Fruit fly (Drosophila melanogaster) whole organism, embryonic: ENCODE data around the gene CG5886.
A peak's percentile ranks its signal among the peaks of the same experiment; 100 is the strongest.

Experiments used
- Asciz ChIP-seq: fragments of 200-800 bp; sonication (Bioruptor generic); optimal IDR thresholded peaks from 2 replicates; lab custom pipeline; 2017; ENCODE audit warnings: missing biosample characterization, mild to moderate bottlenecking, missing genetic modification characterization, missing genetic modification reagents
- CG10147 ChIP-seq: fragments of 200-800 bp; sonication (Bioruptor generic); optimal IDR thresholded peaks from 2 replicates; lab custom pipeline; 2019; ENCODE audit warnings: missing biosample characterization, mild to moderate bottlenecking, missing genetic modification characterization, moderate library complexity
- CG10267 ChIP-seq: fragments of 200-800 bp; sonication (Bioruptor generic); optimal IDR thresholded peaks from 2 replicates; lab custom pipeline; 2018; ENCODE audit warnings: missing biosample characterization, mild to moderate bottlenecking, missing genetic modification characterization, moderate library complexity
- CG10565 ChIP-seq: fragments of 200-800 bp; sonication (Bioruptor generic); optimal IDR thresholded peaks from 3 replicates; lab custom pipeline; 2016; ENCODE audit warnings: missing biosample characterization, mild to moderate bottlenecking, missing genetic modification characterization
- CG11696 ChIP-seq: fragments of 200-800 bp; sonication (Bioruptor generic); IDR thresholded peaks from 2 replicates; pipeline ENCODE4 v1.3.6; 2022; ENCODE audit warnings: missing biosample characterization, missing genetic modification characterization
- CG13296 ChIP-seq: fragments of 200-800 bp; sonication (Bioruptor generic); optimal IDR thresholded peaks from 3 replicates; lab custom pipeline; 2018; ENCODE audit warnings: missing biosample characterization, mild to moderate bottlenecking, missing genetic modification characterization
- CG13775 ChIP-seq: fragments of 200-800 bp; sonication (Bioruptor generic); optimal IDR thresholded peaks from 3 replicates; lab custom pipeline; 2017; ENCODE audit warnings: missing biosample characterization, mild to moderate bottlenecking, missing genetic modification characterization
- CG16813 ChIP-seq: fragments of 200-800 bp; sonication (Bioruptor generic); IDR thresholded peaks from 3 replicates; pipeline ENCODE4 v1.3.6; 2022; ENCODE audit warnings: missing biosample characterization, missing genetic modification characterization; ENCODE audit not compliant: partially characterized antibody
- CG17385 ChIP-seq: fragments of 200-800 bp; sonication (Bioruptor generic); optimal IDR thresholded peaks from 3 replicates; lab custom pipeline; 2018; ENCODE audit warnings: missing biosample characterization, mild to moderate bottlenecking, missing genetic modification characterization
- CG18619 ChIP-seq: fragments of 200-800 bp; sonication (Bioruptor generic); optimal IDR thresholded peaks from 3 replicates; lab custom pipeline; 2017; ENCODE audit warnings: missing biosample characterization, mild to moderate bottlenecking, missing genetic modification characterization
- CG2712 ChIP-seq: fragments of 200-800 bp; optimal IDR thresholded peaks from 3 replicates; lab custom pipeline; 2019; ENCODE audit warnings: missing biosample characterization, mild to moderate bottlenecking, missing genetic modification characterization, moderate library complexity
- CG34376 ChIP-seq: fragments of 200-800 bp; sonication (Bioruptor generic); optimal IDR thresholded peaks from 2 replicates; lab custom pipeline; 2018; ENCODE audit warnings: missing biosample characterization, mild to moderate bottlenecking, missing genetic modification characterization
- CG3838 ChIP-seq: fragments of 200-800 bp; sonication (Bioruptor generic); optimal IDR thresholded peaks from 3 replicates; lab custom pipeline; 2016; ENCODE audit warnings: missing biosample characterization, missing genetic modification characterization
- CG4617 ChIP-seq: fragments of 200-800 bp; sonication (Bioruptor generic); optimal IDR thresholded peaks from 3 replicates; lab custom pipeline; 2016; ENCODE audit warnings: missing biosample characterization, missing genetic modification characterization, borderline replicate concordance
- CG6813 ChIP-seq: fragments of 200-800 bp; sonication (Bioruptor generic); optimal IDR thresholded peaks from 2 replicates; lab custom pipeline; 2017; ENCODE audit warnings: missing biosample characterization, missing genetic modification characterization, mild to moderate bottlenecking, moderate library complexity, missing genetic modification reagents
- CG7839 ChIP-seq: fragments of 200-800 bp; sonication (Bioruptor generic); optimal IDR thresholded peaks from 3 replicates; lab custom pipeline; 2018; ENCODE audit warnings: missing biosample characterization, mild to moderate bottlenecking, missing genetic modification characterization, moderate library complexity
- CG7987 ChIP-seq: fragments of 200-800 bp; sonication (Bioruptor generic); optimal IDR thresholded peaks from 2 replicates; lab custom pipeline; 2018; ENCODE audit warnings: missing biosample characterization, mild to moderate bottlenecking, missing genetic modification characterization, moderate library complexity
- CG9932 ChIP-seq: fragments of 200-800 bp; sonication (Bioruptor generic); IDR thresholded peaks from 2 replicates; pipeline ENCODE4 v1.3.6; 2022; ENCODE audit warnings: missing biosample characterization, missing genetic modification characterization
- Deaf1 ChIP-seq: fragments of 200-800 bp; optimal IDR thresholded peaks from 3 replicates; lab custom pipeline; 2019; ENCODE audit warnings: missing biosample characterization, mild to moderate bottlenecking, missing genetic modification characterization, moderate library complexity
- Dip2 ChIP-seq: fragments of 200-800 bp; sonication (Bioruptor generic); IDR thresholded peaks from 2 replicates; pipeline ENCODE4 v1.3.6; 2022; ENCODE audit warnings: missing biosample characterization, missing genetic modification characterization
- Dip3 ChIP-seq: fragments of 200-800 bp; sonication (Bioruptor generic); optimal IDR thresholded peaks from 3 replicates; lab custom pipeline; 2016; ENCODE audit warnings: missing biosample characterization, missing genetic modification characterization
- Doc3 ChIP-seq: fragments of 200-800 bp; sonication (Bioruptor generic); IDR thresholded peaks from 3 replicates; pipeline ENCODE4 v1.3.6; 2022; ENCODE audit warnings: missing biosample characterization, missing genetic modification characterization; ENCODE audit not compliant: partially characterized antibody
- Ets65A ChIP-seq: fragments of 200-800 bp; sonication (Bioruptor generic); peaks from one replicate; lab custom pipeline; 2016; ENCODE audit warnings: missing biosample characterization, missing genetic modification characterization
- Fer2 ChIP-seq: fragments of 200-800 bp; sonication (Bioruptor generic); optimal IDR thresholded peaks from 2 replicates; lab custom pipeline; 2018; ENCODE audit warnings: missing biosample characterization, mild to moderate bottlenecking, missing genetic modification characterization, moderate library complexity
- Hr39 ChIP-seq: fragments of >200 bp; optimal IDR thresholded peaks from 2 replicates; lab custom pipeline; 2017
- Hsf ChIP-seq: fragments of 200-800 bp; sonication (Bioruptor generic); optimal IDR thresholded peaks from 3 replicates; lab custom pipeline; 2016; ENCODE audit warnings: missing biosample characterization, missing genetic modification characterization
- MBD-R2 ChIP-seq: fragments of 200-800 bp; sonication (Bioruptor generic); IDR thresholded peaks from 2 replicates; pipeline ENCODE4 v1.3.6; 2022; ENCODE audit warnings: missing biosample characterization, missing genetic modification characterization
- NfI ChIP-seq: fragments of 200-800 bp; sonication (Bioruptor generic); optimal IDR thresholded peaks from 3 replicates; lab custom pipeline; 2018; ENCODE audit warnings: missing biosample characterization, mild to moderate bottlenecking, missing genetic modification characterization, moderate library complexity
- Ravus ChIP-seq: fragments of 200-800 bp; sonication (Bioruptor generic); IDR thresholded peaks from 2 replicates; pipeline ENCODE4 v1.3.6; 2022; ENCODE audit warnings: missing biosample characterization, missing genetic modification characterization
- Sox100B ChIP-seq: fragments of 200-800 bp; sonication (Bioruptor generic); optimal IDR thresholded peaks from 3 replicates; lab custom pipeline; 2018; ENCODE audit warnings: missing biosample characterization, mild to moderate bottlenecking, missing genetic modification characterization
- Stat92E ChIP-seq, 3 experiments: fragments of >200 bp in 2 of 3; fragments of 200-800 bp in 1 of 3; sonication (Bioruptor generic) in 1 of 3; optimal IDR thresholded peaks; 2 replicates each; lab custom pipeline; 2017 to 2019; ENCODE audit warnings: missing biosample characterization in 3 of 3, missing genetic modification characterization in 3 of 3, mild to moderate bottlenecking in 1 of 3, moderate library complexity in 1 of 3
- Vsx1 ChIP-seq: fragments of 200-800 bp; sonication (Bioruptor generic); optimal IDR thresholded peaks from 2 replicates; lab custom pipeline; 2017; ENCODE audit warnings: missing biosample characterization, mild to moderate bottlenecking, missing genetic modification characterization, missing genetic modification reagents
- abd-A ChIP-seq: fragments of 200-800 bp; sonication (Bioruptor generic); optimal IDR thresholded peaks from 3 replicates; lab custom pipeline; 2019; ENCODE audit warnings: missing biosample characterization, mild to moderate bottlenecking, missing genetic modification characterization, moderate library complexity
- ara ChIP-seq: fragments of 200-800 bp; sonication (Bioruptor generic); IDR thresholded peaks from 2 replicates; pipeline ENCODE4 v1.3.6; 2022; ENCODE audit warnings: missing biosample characterization, missing genetic modification characterization
- bbx ChIP-seq: fragments of 200-800 bp; sonication (Bioruptor generic); IDR thresholded peaks from 2 replicates; pipeline ENCODE4 v1.3.6; 2022; ENCODE audit warnings: missing biosample characterization, missing genetic modification characterization; ENCODE audit not compliant: partially characterized antibody
- bcd ChIP-seq: fragments of 200-800 bp; sonication (Bioruptor generic); optimal IDR thresholded peaks from 2 replicates; lab custom pipeline; 2017; ENCODE audit warnings: missing biosample characterization, mild to moderate bottlenecking, missing genetic modification characterization
- caup ChIP-seq: fragments of 200-800 bp; sonication (Bioruptor generic); optimal IDR thresholded peaks from 3 replicates; lab custom pipeline; 2017; ENCODE audit warnings: missing biosample characterization, mild to moderate bottlenecking, missing genetic modification characterization, moderate library complexity; ENCODE audit not compliant: severe bottlenecking
- chinmo ChIP-seq: fragments of 200-800 bp; sonication (Bioruptor generic); IDR thresholded peaks from 4 replicates; pipeline ENCODE4 v1.3.6; 2022; ENCODE audit warnings: missing biosample characterization, missing genetic modification characterization; ENCODE audit not compliant: partially characterized antibody
- cwo ChIP-seq: fragments of 200-800 bp; sonication (Bioruptor generic); optimal IDR thresholded peaks from 3 replicates; lab custom pipeline; 2017; ENCODE audit warnings: missing biosample characterization, missing genetic modification characterization, mild to moderate bottlenecking, moderate library complexity, missing genetic modification reagents
- en ChIP-seq: fragments of 200-800 bp; sonication (Bioruptor generic); optimal IDR thresholded peaks from 2 replicates; lab custom pipeline; 2016; ENCODE audit warnings: missing biosample characterization, missing genetic modification characterization
- gro ChIP-seq: fragments of 200-800 bp; sonication (Bioruptor generic); optimal IDR thresholded peaks from 2 replicates; lab custom pipeline; 2016; ENCODE audit warnings: missing biosample characterization, missing genetic modification characterization
- gsb ChIP-seq: fragments of 200-800 bp; sonication (Bioruptor generic); IDR thresholded peaks from 2 replicates; pipeline ENCODE4 v1.3.6; 2022; ENCODE audit warnings: missing biosample characterization, missing genetic modification characterization
- gt ChIP-seq: fragments of 200-800 bp; sonication (Bioruptor generic); IDR thresholded peaks from 2 replicates; pipeline ENCODE4 v1.3.6; 2022; ENCODE audit warnings: missing biosample characterization, missing genetic modification characterization
- ind ChIP-seq: fragments of 200-800 bp; sonication (Bioruptor generic); optimal IDR thresholded peaks from 3 replicates; lab custom pipeline; 2016; ENCODE audit warnings: missing biosample characterization, missing genetic modification characterization
- insv ChIP-seq, 2 experiments: fragments of 200-800 bp; sonication (Bioruptor generic); optimal IDR thresholded peaks; 3 replicates each; lab custom pipeline; 2016 to 2018; ENCODE audit warnings: missing biosample characterization in 2 of 2, missing genetic modification characterization in 2 of 2
- prd ChIP-seq, 3 experiments: fragments of >200 bp in 2 of 3; fragments of 200-800 bp in 1 of 3; sonication (Bioruptor generic) in 1 of 3; optimal IDR thresholded peaks in 2 of 3; IDR thresholded peaks in 1 of 3; 2 replicates in 2 of 3; 3 replicates in 1 of 3; pipeline versions ENCODE4 v1.3.6 to Lab custom; 2017 to 2022; ENCODE audit warnings: missing biosample characterization in 1 of 3, missing genetic modification characterization in 1 of 3
- slp2 ChIP-seq: fragments of 200-800 bp; sonication (Bioruptor generic); optimal IDR thresholded peaks from 2 replicates; lab custom pipeline; 2016; ENCODE audit warnings: missing biosample characterization, missing genetic modification characterization
- zen ChIP-seq: fragments of 200-800 bp; sonication (Bioruptor generic); optimal IDR thresholded peaks from 3 replicates; lab custom pipeline; 2018; ENCODE audit warnings: missing biosample characterization, mild to moderate bottlenecking, missing genetic modification characterization, moderate library complexity

The CG5886 gene

dm6 chr3R:25855594-25856305 lies 4.3 kb downstream of the CG5886 start, which contains the start of gene CG5890 (continued):
- no peak for TF ChIP-seq MBD-R2
- no peak for TF ChIP-seq CG7987 (GFP tag; lab: Kevin White, UChicago)
- TF ChIP-seq CG4617: no peak
- TF ChIP-seq Asciz (GFP tag; lab: Kevin White, UChicago): no peak
- no peak for TF ChIP-seq Fer2 (tag; lab: Kevin White, UChicago)
- TF ChIP-seq Sox100B (GFP tag; lab: Kevin White, UChicago): peak; percentile 41
- TF ChIP-seq CG11696: no peak
- TF ChIP-seq CG34376 (GFP tag; lab: Kevin White, UChicago): no peak
- peak; percentile 6 for TF ChIP-seq caup
- no peak for TF ChIP-seq Ravus (GFP tag; lab: Robert Waterston, UW)
- no peak for TF ChIP-seq CG10267
- no peak for TF ChIP-seq zen (tag; lab: Kevin White, UChicago)
- peak; percentile 17 for TF ChIP-seq ind (GFP tag; lab: Kevin White, UChicago)
- TF ChIP-seq CG7839: peak; percentile 57
- TF ChIP-seq CG10147: peak; percentile 39
- TF ChIP-seq ara (GFP tag; lab: Robert Waterston, UW): no peak
- TF ChIP-seq gsb (GFP tag; lab: Robert Waterston, UW): no peak
- TF ChIP-seq bcd (GFP tag; lab: Kevin White, UChicago): peak; percentile 25
- no peak for TF ChIP-seq Doc3 (GFP tag; lab: Robert Waterston, UW)
- TF ChIP-seq Dip3 (GFP tag; lab: Kevin White, UChicago): no peak
- TF ChIP-seq Deaf1 (tag; lab: Kevin White, UChicago): peak; percentile 94
- no peak for TF ChIP-seq en (GFP tag; lab: Kevin White, UChicago)
- TF ChIP-seq Dip2: no peak
- TF ChIP-seq CG17385 (GFP tag; lab: Kevin White, UChicago): no peak
- TF ChIP-seq NfI: peak; percentile 30
- TF ChIP-seq CG16813 (GFP tag; lab: Robert Waterston, UW): no peak
- no peak for TF ChIP-seq prd (optimal IDR thresholded peaks at IDR 0.05; lab: Kevin White, UChicago)
- TF ChIP-seq prd (GFP tag; IDR thresholded peaks at IDR 0.05; lab: Robert Waterston, UW): no peak
- no peak for TF ChIP-seq Hr39
- TF ChIP-seq chinmo (GFP tag; lab: Robert Waterston, UW): no peak
- TF ChIP-seq CG6813 (GFP tag; lab: Kevin White, UChicago): peak; percentile 36
- no peak for TF ChIP-seq CG2712 (tag; lab: Kevin White, UChicago)
- no peak for TF ChIP-seq Ets65A
- peak; percentile 58 for TF ChIP-seq CG13296
- TF ChIP-seq Stat92E (GFP tag; optimal IDR thresholded peaks at IDR 0.05; lab: Kevin White, UChicago): no peak
- TF ChIP-seq abd-A (tag; lab: Kevin White, UChicago): no peak
- TF ChIP-seq CG10565 (GFP tag; lab: Kevin White, UChicago): no peak
- TF ChIP-seq CG13775: no peak
- TF ChIP-seq insv (GFP tag; optimal IDR thresholded peaks at IDR 0.05; lab: Kevin White, UChicago): no peak
- no peak for TF ChIP-seq gro (GFP tag; lab: Kevin White, UChicago)
- no peak for TF ChIP-seq bbx (GFP tag; lab: Robert Waterston, UW)
- 0 out of 2 replicates have a peak, but pooled peaks have one; percentile 14 for TF ChIP-seq CG9932
- peak; percentile 48 for TF ChIP-seq cwo (GFP tag; lab: Kevin White, UChicago)
- no peak for TF ChIP-seq CG3838 (GFP tag; lab: Kevin White, UChicago)
- TF ChIP-seq gt (GFP tag; lab: Robert Waterston, UW): no peak
- no peak for TF ChIP-seq slp2 (GFP tag; lab: Kevin White, UChicago)
- TF ChIP-seq CG18619 (GFP tag; lab: Kevin White, UChicago): peak; percentile 37
- TF ChIP-seq Vsx1 (GFP tag; lab: Kevin White, UChicago): no peak
- TF ChIP-seq Hsf (GFP tag; lab: Kevin White, UChicago): no peak
